Fruit fly (Drosophila melanogaster): ENCODE results near the gene vls.

The vls gene

dm6 chr2L:20097105-20097631 is 31.7 kb upstream of the vls start, which contains the start of the genes mRpS18B and Kua (continued):
- peak in 1 of 2 experiments; percentile 40 for TF ChIP-seq Eip74EF (GFP tag; optimal IDR thresholded peaks at IDR 0.05)
- peak; percentile 66 for TF ChIP-seq amos (GFP tag; IDR thresholded peaks at IDR 0.05; ENCODE audit: partially characterized antibody)
- TF ChIP-seq Scr (GFP tag; IDR thresholded peaks at IDR 0.05; ENCODE audit: partially characterized antibody), result peak; percentile 55
- peak; percentile 59 for TF ChIP-seq CG12942 (GFP tag; optimal IDR thresholded peaks at IDR 0.05)
- no peak for TF ChIP-seq chif (GFP tag; optimal IDR thresholded peaks at IDR 0.05)
- no peak for TF ChIP-seq CTCF (GFP tag; optimal IDR thresholded peaks at IDR 0.05)
- TF ChIP-seq lbe (GFP tag; optimal IDR thresholded peaks at IDR 0.05), result no peak
- TF ChIP-seq sc (optimal IDR thresholded peaks at IDR 0.05), result no peak
- no peak for TF ChIP-seq sc (GFP tag; optimal IDR thresholded peaks at IDR 0.05)
- TF ChIP-seq wor (GFP tag; IDR thresholded peaks at IDR 0.05), result no peak
- no peak for TF ChIP-seq TFAM (GFP tag; optimal IDR thresholded peaks at IDR 0.05)
- no peak for TF ChIP-seq pum (GFP tag; optimal IDR thresholded peaks at IDR 0.05)
- TF ChIP-seq CG13287 (GFP tag; IDR thresholded peaks at IDR 0.05; ENCODE audit: partially characterized antibody), result peak; percentile 68
- TF ChIP-seq Asciz (GFP tag; optimal IDR thresholded peaks at IDR 0.05), result no peak
- peak; percentile 64 for TF ChIP-seq CG34224 (GFP tag; IDR thresholded peaks at IDR 0.05; ENCODE audit: partially characterized antibody)
- TF ChIP-seq dati (GFP tag; IDR thresholded peaks at IDR 0.05), result no peak
- no peak for TF ChIP-seq ara (GFP tag; IDR thresholded peaks at IDR 0.05)
- peak; percentile 67 for TF ChIP-seq CG12659 (GFP tag; optimal IDR thresholded peaks at IDR 0.05)
- peak; percentile 62 for TF ChIP-seq CG6689 (GFP tag; IDR thresholded peaks at IDR 0.05)
- peak; percentile 44 for TF ChIP-seq CG9215 (GFP tag; IDR thresholded peaks at IDR 0.05)
- 0 out of 3 replicates have a peak, but pooled peaks have one; percentile 54 for TF ChIP-seq CG34422 (GFP tag; IDR thresholded peaks at IDR 0.05)
- no peak for TF ChIP-seq vnd (GFP tag; IDR thresholded peaks at IDR 0.05; ENCODE audit: partially characterized antibody)
- no peak for TF ChIP-seq yki (optimal IDR thresholded peaks at IDR 0.05)
- TF ChIP-seq MTF-1 (GFP tag; optimal IDR thresholded peaks at IDR 0.05; ENCODE audit: borderline replicate concordance), result no peak
- peak; percentile 34 for TF ChIP-seq Oli (tag; optimal IDR thresholded peaks at IDR 0.05)
- TF ChIP-seq CG10209 (GFP tag; optimal IDR thresholded peaks at IDR 0.05), result peak; percentile 12
- TF ChIP-seq CG10565 (GFP tag; optimal IDR thresholded peaks at IDR 0.05), result no peak
- no peak for TF ChIP-seq CG3726 (GFP tag; IDR thresholded peaks at IDR 0.05)
- peak; percentile 42; the same call in 1 of the 2 replicates for TF ChIP-seq al (GFP tag; IDR thresholded peaks at IDR 0.05)
- TF ChIP-seq CG16779 (GFP tag; IDR thresholded peaks at IDR 0.05), result no peak
- TF ChIP-seq Xbp1 (GFP tag; optimal IDR thresholded peaks at IDR 0.05), result peak; percentile 65
- TF ChIP-seq sens-2 (GFP tag; IDR thresholded peaks at IDR 0.05), result 0 out of 2 replicates have a peak, but pooled peaks have one; percentile 31
- TF ChIP-seq chm (GFP tag; IDR thresholded peaks at IDR 0.05), result 0 out of 2 replicates have a peak, but pooled peaks have one; percentile 36
- TF ChIP-seq CG7357 (GFP tag; IDR thresholded peaks at IDR 0.05), result no peak
- TF ChIP-seq Dad (GFP tag; optimal IDR thresholded peaks at IDR 0.05), result no peak
- peak; percentile 50 for TF ChIP-seq hbn (GFP tag; IDR thresholded peaks at IDR 0.05; ENCODE audit: partially characterized antibody)
- TF ChIP-seq run (tag; optimal IDR thresholded peaks at IDR 0.05), result no peak
- TF ChIP-seq CG3065 (GFP tag; optimal IDR thresholded peaks at IDR 0.05), result no peak
- TF ChIP-seq h (optimal IDR thresholded peaks at IDR 0.05), result no peak
- TF ChIP-seq CG31441 (GFP tag; IDR thresholded peaks at IDR 0.05), result peak; percentile 64
- no peak for TF ChIP-seq NK7.1 (GFP tag; optimal IDR thresholded peaks at IDR 0.05)
- no peak for TF ChIP-seq CG17328 (GFP tag; IDR thresholded peaks at IDR 0.05)
- TF ChIP-seq CG5245 (GFP tag; optimal IDR thresholded peaks at IDR 0.05), result no peak
- TF ChIP-seq Doc2 (GFP tag; IDR thresholded peaks at IDR 0.05), result no peak
- TF ChIP-seq HLH4C (GFP tag; IDR thresholded peaks at IDR 0.05; ENCODE audit: partially characterized antibody), result no peak; the same call in 2 of the 3 replicates
- no peak for TF ChIP-seq scrt (GFP tag; optimal IDR thresholded peaks at IDR 0.05)
- no peak for TF ChIP-seq dan (GFP tag; IDR thresholded peaks at IDR 0.05)
- TF ChIP-seq CG30431 (GFP tag; optimal IDR thresholded peaks at IDR 0.05), result no peak
- TF ChIP-seq phol (tag; optimal IDR thresholded peaks at IDR 0.05), result peak; percentile 50
- peak; percentile 51 for TF ChIP-seq CG18599 (GFP tag; optimal IDR thresholded peaks at IDR 0.05)
- TF ChIP-seq tio (GFP tag; optimal IDR thresholded peaks at IDR 0.05), result no peak
- TF ChIP-seq CG1529 (GFP tag; optimal IDR thresholded peaks at IDR 0.05), result no peak

All from whole organism, embryonic.